Worm (Caenorhabditis elegans): ENCODE measurements around the gene srd-19.
"Not testable (repeated sequence)": the region's sequence is repeated elsewhere in the genome, so short reads cannot be mapped to it uniquely, and the experiment has no call there.

Gene srd-19

DNA sequence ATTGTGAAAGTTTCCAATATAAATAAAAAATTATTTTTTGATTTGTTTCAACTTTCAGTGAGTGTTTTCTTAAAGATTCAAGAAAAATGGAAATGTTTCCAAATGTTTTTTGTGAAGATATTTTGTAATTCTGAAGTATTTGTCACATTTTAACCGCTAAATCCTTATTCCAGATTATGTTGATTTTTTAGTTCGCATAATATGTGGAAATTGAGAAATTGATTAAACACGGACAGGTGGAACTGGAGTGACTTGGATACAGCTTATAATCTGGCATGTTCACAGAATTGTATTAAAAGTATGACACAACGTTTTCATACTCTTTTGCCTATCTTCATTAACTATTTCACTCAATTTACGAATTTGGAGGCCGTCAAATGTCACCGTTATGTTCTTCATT lies 26.9 kb upstream of the srd-19 start, which contains the start of gene lurp-3:
Gene lurp-3, plus strand, starts transcription at position 301 of the 400 bp plus-strand sequence.
- no peak for TF ChIP-seq M03D4.4 (tag; optimal IDR thresholded peaks at IDR 0.05)
- TF ChIP-seq hlh-1 (tag; optimal IDR thresholded peaks at IDR 0.05), result no peak
- no peak for TF ChIP-seq mep-1 (tag; optimal IDR thresholded peaks at IDR 0.05)
- no peak for TF ChIP-seq ceh-39 (tag; optimal IDR thresholded peaks at IDR 0.05)
- no peak for TF ChIP-seq nhr-2 (tag; optimal IDR thresholded peaks at IDR 0.05)
- no peak for TF ChIP-seq nhr-28 (tag; optimal IDR thresholded peaks at IDR 0.05)
- no peak for TF ChIP-seq sptf-1 (tag; optimal IDR thresholded peaks at IDR 0.05)
- TF ChIP-seq nhr-76 (tag; optimal IDR thresholded peaks at IDR 0.05), result no peak
- TF ChIP-seq mls-2 (tag; optimal IDR thresholded peaks at IDR 0.05), result no peak

ce11 chrV:13453334-13453733 lies 24.8 kb upstream of the srd-19 start, which contains the start of gene lurp-2:
lurp-2 (plus strand) TSS chrV:13453634.
- TF ChIP-seq nhr-237 (tag; optimal IDR thresholded peaks at IDR 0.05) (no peak), nhr-28 (tag; optimal IDR thresholded peaks at IDR 0.05) (no peak), M03D4.4 (tag; optimal IDR thresholded peaks at IDR 0.05) (no peak), unc-39 (tag; optimal IDR thresholded peaks at IDR 0.05) (no peak), tbx-8 (GFP tag; optimal IDR thresholded peaks at IDR 0.05) (no peak), mab-5 (tag; optimal IDR thresholded peaks at IDR 0.05) (no peak), sptf-1 (tag; optimal IDR thresholded peaks at IDR 0.05) (no peak), blmp-1 (tag; optimal IDR thresholded peaks at IDR 0.05) (no peak), ceh-39 (tag; optimal IDR thresholded peaks at IDR 0.05) (no peak), hlh-1 (tag; optimal IDR thresholded peaks at IDR 0.05) (no peak), lin-32 (GFP tag; optimal IDR thresholded peaks at IDR 0.05) (no peak), zip-8 (tag; optimal IDR thresholded peaks at IDR 0.05) (no peak), ceh-83 (GFP tag; optimal IDR thresholded peaks at IDR 0.05) (no peak), lin-13 (tag; optimal IDR thresholded peaks at IDR 0.05) (no peak), elt-1 (tag; optimal IDR thresholded peaks at IDR 0.05; ENCODE audit: borderline replicate concordance, insufficient read depth) (no peak), lsy-2 (tag; optimal IDR thresholded peaks at IDR 0.05) (no peak)

DNA sequence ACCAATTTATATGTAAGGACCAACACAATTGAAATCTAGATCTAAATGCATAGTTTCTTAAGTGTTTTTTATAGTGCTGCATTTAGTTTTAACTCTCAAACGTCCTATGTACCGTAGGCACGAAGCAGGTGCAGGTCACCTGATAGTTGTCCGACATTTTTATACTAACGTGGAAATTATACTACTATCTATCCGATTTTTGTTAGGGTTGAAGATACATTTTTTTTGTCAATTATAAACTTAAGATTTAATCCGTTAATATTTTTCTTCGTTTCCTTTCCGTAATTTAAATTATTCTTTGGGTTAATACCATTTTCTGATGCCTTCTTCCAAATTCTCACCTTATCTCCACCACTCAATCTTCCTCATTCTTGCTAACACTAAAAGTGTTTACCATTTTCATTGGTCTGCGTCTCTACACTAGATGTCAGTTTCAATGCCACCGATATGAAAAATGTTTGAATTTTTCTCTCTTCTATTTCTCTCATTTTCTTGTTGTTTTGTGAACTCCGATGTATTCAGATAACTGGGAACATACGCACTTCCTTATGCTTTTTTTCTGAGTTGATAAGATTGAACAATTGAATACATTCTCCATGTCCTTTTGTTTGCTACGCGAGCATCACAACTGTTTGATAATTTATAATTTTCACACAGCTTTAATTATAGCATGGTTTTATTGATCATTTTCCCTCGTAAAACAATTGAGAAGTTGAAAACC lies 16.8 kb upstream of the srd-19 start, which contains the start of gene Y2H9A.4:
Gene Y2H9A.4, plus strand, starts transcription at position 671 of the 721 bp plus-strand sequence.
- TF ChIP-seq nhr-2 (tag; optimal IDR thresholded peaks at IDR 0.05), result no peak
- TF ChIP-seq M03D4.4 (tag; optimal IDR thresholded peaks at IDR 0.05), result no peak
- TF ChIP-seq ham-2 (GFP tag; optimal IDR thresholded peaks at IDR 0.05), result no peak
- TF ChIP-seq cnd-1 (tag; optimal IDR thresholded peaks at IDR 0.05), result no peak
- no peak for TF ChIP-seq mab-5 (tag; optimal IDR thresholded peaks at IDR 0.05)
- TF ChIP-seq nhr-12 (tag; optimal IDR thresholded peaks at IDR 0.05), result no peak
- no peak for TF ChIP-seq nhr-76 (tag; optimal IDR thresholded peaks at IDR 0.05)
- no peak for TF ChIP-seq ces-1 (GFP tag; optimal IDR thresholded peaks at IDR 0.05)
- TF ChIP-seq drap-1 (GFP tag; optimal IDR thresholded peaks at IDR 0.05), result no peak
- TF ChIP-seq lsy-2 (tag; optimal IDR thresholded peaks at IDR 0.05), result no peak
- no peak for TF ChIP-seq pha-4 (tag; optimal IDR thresholded peaks at IDR 0.05)
- no peak for TF ChIP-seq hlh-1 (tag; optimal IDR thresholded peaks at IDR 0.05)
- no peak for TF ChIP-seq bed-3 (GFP tag; optimal IDR thresholded peaks at IDR 0.05)
- no peak for TF ChIP-seq sem-2 (GFP tag; optimal IDR thresholded peaks at IDR 0.05)
- no peak for TF ChIP-seq snpc-4 (tag; optimal IDR thresholded peaks at IDR 0.05)
- TF ChIP-seq nhr-237 (tag; optimal IDR thresholded peaks at IDR 0.05), result no peak
- TF ChIP-seq flh-1 (GFP tag; optimal IDR thresholded peaks at IDR 0.05), result no peak

ce11 chrV:13443535-13443934 lies 15.0 kb upstream of the srd-19 start, which contains the start of gene Y2H9A.6:
Y2H9A.6 (plus strand) TSS chrV:13443835.
- TF ChIP-seq mab-5, nhr-28, unc-39 (tag; optimal IDR thresholded peaks at IDR 0.05): not testable (repeated sequence)

ce11 chrV:13442819-13443218 lies 14.3 kb upstream of the srd-19 start:
- TF ChIP-seq elt-3 (tag; optimal IDR thresholded peaks at IDR 0.05) (no peak), flh-1 (GFP tag; optimal IDR thresholded peaks at IDR 0.05) (no peak), snpc-4 (tag; optimal IDR thresholded peaks at IDR 0.05) (no peak), lsy-2 (tag; optimal IDR thresholded peaks at IDR 0.05) (no peak), mep-1 (tag; optimal IDR thresholded peaks at IDR 0.05) (no peak), nhr-12 (tag; optimal IDR thresholded peaks at IDR 0.05) (no peak), unc-39 (tag; optimal IDR thresholded peaks at IDR 0.05) (no peak), ham-2 (GFP tag; optimal IDR thresholded peaks at IDR 0.05) (no peak), pha-4 (tag; optimal IDR thresholded peaks at IDR 0.05) (no peak), nhr-28 (tag; optimal IDR thresholded peaks at IDR 0.05) (no peak), ztf-11 (tag; optimal IDR thresholded peaks at IDR 0.05) (no peak), lin-32 (GFP tag; optimal IDR thresholded peaks at IDR 0.05) (no peak), ces-1 (GFP tag; optimal IDR thresholded peaks at IDR 0.05) (no peak), sem-2 (GFP tag; optimal IDR thresholded peaks at IDR 0.05) (no peak), mls-2 (tag; optimal IDR thresholded peaks at IDR 0.05) (no peak), tbx-8 (GFP tag; optimal IDR thresholded peaks at IDR 0.05) (no peak), ceh-83 (GFP tag; optimal IDR thresholded peaks at IDR 0.05) (no peak), sptf-1 (tag; optimal IDR thresholded peaks at IDR 0.05) (no peak)
